Worm (Caenorhabditis elegans): Measurements from ENCODE around the gene zip-10.

DNA sequence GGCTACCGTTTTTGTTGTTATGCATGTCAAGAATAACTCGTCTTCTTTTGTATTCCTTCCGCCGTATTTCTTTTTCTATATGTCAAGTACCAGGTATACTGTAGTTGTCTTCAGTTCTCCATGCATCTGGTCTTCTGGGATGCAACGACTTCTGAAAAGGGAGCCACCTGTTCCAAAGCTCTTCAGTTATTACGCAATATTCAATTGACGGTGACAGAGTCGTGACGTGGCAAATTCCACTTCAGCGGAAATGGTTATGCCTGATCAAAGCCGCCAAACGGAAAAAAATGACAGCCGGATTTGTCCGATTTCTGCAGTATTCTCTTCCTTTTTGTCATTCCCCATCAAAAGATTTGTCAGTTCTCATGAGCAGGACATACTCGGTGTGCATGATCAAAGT lies 5.9 kb upstream of the zip-10 start:
- TF ChIP-seq cog-1 (tag; optimal IDR thresholded peaks at IDR 0.05) (no peak), klf-2 (GFP tag; conservative IDR thresholded peaks at IDR 0.05) (no peak)
